Fruit fly (Drosophila melanogaster): ENCODE results near the gene jagn.

Gene jagn

DNA sequence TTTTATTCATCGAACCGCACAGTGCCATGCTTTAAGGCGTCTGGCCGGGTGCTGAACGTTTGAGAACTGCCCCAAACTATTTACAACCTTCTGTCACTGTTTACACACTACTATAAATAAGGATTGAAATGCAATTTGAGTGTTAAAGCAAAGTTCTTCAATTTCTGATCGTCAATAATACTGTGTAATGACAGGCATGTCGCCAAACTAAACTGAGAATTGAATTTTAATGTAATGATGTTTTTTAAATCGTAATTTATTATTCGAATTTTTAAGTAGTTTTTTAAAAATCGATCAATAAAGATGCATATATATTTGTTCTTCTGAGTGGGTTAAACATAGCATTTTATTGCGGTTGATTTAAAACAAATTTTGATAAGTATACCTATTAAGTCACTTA is 1.9 kb downstream of the jagn start, which contains the start of gene CG2082:
Gene CG2082 (minus strand): TSS at position 101 of the 400 bp plus-strand sequence.
- no peak for TF ChIP-seq h (optimal IDR thresholded peaks at IDR 0.05)

DNA sequence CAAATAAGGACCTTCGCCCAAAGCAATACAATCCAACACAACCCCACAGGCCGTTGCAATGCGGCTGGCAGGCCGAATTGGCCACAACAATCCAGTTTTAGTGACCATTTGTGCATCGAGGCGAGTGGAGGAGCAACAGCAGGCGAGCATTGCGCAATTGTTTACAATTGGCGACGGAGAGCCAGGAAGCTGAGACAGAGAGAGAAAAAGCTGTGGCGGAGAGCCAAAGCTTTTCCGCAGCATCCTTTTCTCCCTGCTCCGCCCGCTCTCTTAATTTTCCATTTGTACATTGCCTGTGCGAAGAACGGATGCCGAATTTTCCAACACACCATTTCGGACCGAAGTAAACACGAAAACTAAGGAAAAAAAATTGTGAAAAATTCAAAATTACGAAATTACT is 2.3 kb downstream of the jagn start, which contains the start of gene kat-60L1:
Gene kat-60L1 (plus strand): TSS at position 301 of the 400 bp plus-strand sequence.
- TF ChIP-seq psq (optimal IDR thresholded peaks at IDR 0.05) (no peak), Myc (optimal IDR thresholded peaks at IDR 0.05) (no peak), h (optimal IDR thresholded peaks at IDR 0.05) (no peak), ttk (optimal IDR thresholded peaks at IDR 0.05) (no peak), insv (optimal IDR thresholded peaks at IDR 0.05) (no peak), Sin3A (optimal IDR thresholded peaks at IDR 0.05) (no peak)

DNA sequence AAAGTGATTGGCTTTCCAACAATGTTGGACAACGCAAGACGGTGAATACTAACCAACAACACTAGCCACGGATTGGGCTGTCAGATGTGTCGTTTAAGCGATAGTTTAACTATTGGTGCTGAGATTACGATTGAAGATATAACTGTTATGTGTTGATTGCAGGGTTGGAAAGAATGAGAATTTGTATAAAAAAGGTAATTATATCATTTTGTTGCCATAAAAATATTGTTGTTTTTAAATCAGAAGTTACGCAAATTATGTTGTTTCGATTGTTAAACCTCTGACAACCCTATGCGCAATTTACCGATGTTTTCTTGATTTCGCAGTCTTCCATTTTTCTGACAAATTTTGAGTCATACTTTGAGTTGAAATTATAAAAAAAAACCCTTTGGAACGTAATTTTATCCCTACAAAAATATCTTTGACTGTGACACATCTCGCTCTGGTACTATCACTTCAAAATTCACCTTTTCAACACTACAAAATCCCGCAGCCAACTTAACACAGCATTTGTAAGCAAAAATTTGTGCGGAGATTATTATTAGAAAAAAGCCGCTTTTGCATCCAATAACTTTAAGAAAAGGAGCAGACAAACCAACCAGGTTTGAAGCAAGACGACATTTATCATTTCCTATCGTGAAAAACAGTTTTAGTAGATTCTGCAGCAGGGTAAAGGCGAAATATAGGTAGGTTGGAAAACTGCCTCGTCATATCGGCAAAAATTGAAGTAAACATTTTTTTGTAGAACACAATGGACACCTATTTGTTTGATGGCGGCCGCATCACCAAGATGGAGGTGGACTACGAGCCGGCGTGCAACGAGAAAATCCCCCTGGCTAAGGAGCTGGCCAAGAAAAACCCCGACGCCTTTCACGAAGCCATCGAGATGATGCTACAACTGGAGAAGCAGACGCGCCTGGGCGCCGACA is 10.2 kb downstream of the jagn start, which contains the start of the genes Hat1 and Rpn5:
Gene Hat1 (minus strand): TSS at position 360 of the 929 bp plus-strand sequence.
Gene Rpn5 (plus strand): TSS at position 469 of the 929 bp plus-strand sequence.
- TF ChIP-seq insv (optimal IDR thresholded peaks at IDR 0.05) (no peak), psq (optimal IDR thresholded peaks at IDR 0.05) (no peak), Sin3A (optimal IDR thresholded peaks at IDR 0.05) (no peak), Myc (optimal IDR thresholded peaks at IDR 0.05) (no peak), h (optimal IDR thresholded peaks at IDR 0.05) (no peak), ttk (optimal IDR thresholded peaks at IDR 0.05) (no peak)

DNA sequence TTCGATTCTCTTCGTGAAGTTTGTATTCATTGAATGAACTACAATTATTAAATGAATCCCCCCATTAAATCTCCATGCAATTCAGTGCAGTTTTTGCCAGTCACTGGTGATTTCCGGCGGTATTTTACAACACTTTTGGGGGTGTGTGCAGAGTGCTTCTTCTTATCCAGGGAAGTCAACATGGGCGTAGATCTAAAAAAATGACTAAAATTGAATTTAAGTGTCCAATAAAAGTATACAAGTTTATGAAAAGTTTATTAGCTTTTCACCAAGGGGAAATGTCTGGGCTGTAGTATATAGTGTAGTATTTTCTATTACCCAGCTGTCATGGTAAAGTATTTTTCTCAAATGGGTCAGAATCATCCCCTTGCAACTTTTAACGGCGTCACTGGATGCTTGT is 12.4 kb downstream of the jagn start, which contains the start of gene Hpf1:
Gene Hpf1 (plus strand): TSS at position 383 of the 400 bp plus-strand sequence.
- no peak for TF ChIP-seq psq (optimal IDR thresholded peaks at IDR 0.05)
- no peak for TF ChIP-seq h (optimal IDR thresholded peaks at IDR 0.05)
- no peak for TF ChIP-seq Myc (optimal IDR thresholded peaks at IDR 0.05)
- TF ChIP-seq insv (optimal IDR thresholded peaks at IDR 0.05): no peak
- no peak for TF ChIP-seq ttk (optimal IDR thresholded peaks at IDR 0.05)
- TF ChIP-seq Sin3A (optimal IDR thresholded peaks at IDR 0.05): no peak

DNA sequence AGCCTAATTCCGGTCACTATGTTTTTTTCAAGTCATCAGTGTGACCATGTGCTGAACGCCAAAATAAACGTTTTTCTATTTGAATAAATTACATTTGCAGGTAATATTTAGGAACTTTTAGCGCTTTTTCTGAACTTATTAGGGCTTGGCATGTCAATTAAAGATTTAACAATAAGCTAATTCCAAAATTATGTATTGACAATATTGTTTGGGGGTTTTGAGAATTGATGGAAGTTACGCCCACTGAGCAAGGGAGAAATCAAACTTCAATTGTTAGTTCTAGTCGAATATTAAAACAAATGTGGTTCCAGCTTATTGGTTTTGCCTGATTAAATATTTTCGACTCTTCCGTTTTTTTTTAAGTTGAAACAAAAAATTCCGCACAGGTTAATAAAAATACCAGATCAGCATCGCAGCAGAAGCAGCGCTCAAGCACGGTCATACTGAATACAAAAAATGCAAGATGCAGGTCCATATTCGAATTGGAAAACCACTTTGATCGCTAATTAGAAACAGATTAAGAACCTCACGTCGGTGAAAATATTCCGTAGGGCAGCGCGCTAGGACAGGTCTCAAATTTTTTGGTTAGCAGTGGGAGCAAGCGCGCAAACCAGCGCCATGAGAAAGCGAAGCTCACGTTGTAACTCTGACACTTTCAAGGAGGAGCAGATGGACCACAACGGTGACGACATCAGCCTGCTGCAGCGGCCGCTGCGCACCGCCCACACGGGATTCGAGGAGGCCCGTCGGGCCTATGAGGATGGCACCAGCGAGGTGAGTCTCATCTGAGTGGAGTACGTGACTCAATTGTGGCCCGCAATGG is 15.4 kb downstream of the jagn start, which contains the start of the genes PSMG1 and CG10979:
Gene PSMG1 (minus strand): TSS at position 51 of the 823 bp plus-strand sequence.
Gene CG10979 (plus strand): TSS at position 439 of the 823 bp plus-strand sequence.
- TF ChIP-seq ttk (optimal IDR thresholded peaks at IDR 0.05) (no peak), insv (optimal IDR thresholded peaks at IDR 0.05) (no peak), h (optimal IDR thresholded peaks at IDR 0.05) (no peak), Sin3A (optimal IDR thresholded peaks at IDR 0.05) (no peak), Myc (optimal IDR thresholded peaks at IDR 0.05) (no peak), psq (optimal IDR thresholded peaks at IDR 0.05) (no peak)

DNA sequence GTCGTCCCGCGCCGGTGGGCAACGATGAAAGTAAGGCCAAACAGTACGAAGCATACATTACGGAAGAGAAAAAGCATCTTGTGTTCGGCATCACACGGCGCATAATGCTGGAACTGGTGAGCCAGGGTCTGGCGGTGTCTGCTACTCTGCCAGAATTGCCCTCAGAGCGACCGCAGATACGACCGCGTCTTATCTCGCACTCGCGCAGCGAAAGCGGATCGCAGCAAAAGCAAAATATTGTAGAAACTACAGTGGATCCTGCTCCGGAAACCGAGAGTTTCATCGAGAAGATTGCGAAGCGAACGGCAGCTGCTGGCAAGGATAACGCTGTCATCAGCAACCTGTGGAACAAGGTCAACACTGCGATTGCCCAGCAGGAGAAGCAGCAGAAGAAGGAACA is 18.6 kb downstream of the jagn start:
- TF ChIP-seq h (optimal IDR thresholded peaks at IDR 0.05) (no peak), Sin3A (optimal IDR thresholded peaks at IDR 0.05) (no peak), ttk (optimal IDR thresholded peaks at IDR 0.05) (no peak)

DNA sequence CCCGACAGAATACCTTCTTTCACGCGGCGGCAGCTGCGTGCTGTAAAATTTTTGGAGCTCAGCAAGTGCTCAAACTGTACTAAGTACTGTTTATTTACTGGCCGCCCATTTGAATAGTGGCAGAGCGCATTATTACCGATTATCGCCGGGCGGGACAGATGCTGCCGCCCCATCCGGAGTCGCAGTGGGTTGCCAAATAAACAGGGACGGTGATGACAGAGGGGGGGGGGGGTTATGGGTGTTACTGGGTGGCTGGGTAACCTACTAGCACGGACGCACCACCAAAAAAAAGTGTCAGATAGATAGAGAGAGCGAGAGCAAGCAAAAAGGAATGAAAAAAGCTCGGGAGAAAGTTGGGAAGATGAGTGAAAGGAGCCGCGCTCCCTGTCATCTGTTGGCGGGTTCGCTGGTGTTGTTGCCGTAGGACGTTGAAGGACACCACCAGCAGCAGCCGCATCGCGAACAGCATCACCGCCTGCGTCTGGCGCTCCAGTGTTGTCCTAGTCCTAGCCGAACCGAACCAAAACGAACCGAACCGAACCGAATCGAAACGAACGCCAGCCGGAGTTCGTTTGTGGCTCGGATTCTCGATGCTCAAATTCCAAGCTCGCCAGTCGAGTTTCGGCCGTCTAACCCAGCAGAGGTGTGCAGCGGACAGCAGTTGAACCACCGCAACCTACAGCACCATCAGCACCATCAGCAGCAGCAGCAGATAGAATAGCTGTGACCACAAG is 22.8 kb downstream of the jagn start, which contains the start of gene CG11000:
Gene CG11000 (plus strand): TSS at position 626 of the 734 bp plus-strand sequence.
- TF ChIP-seq psq (optimal IDR thresholded peaks at IDR 0.05) (no peak), h (optimal IDR thresholded peaks at IDR 0.05) (no peak)

DNA sequence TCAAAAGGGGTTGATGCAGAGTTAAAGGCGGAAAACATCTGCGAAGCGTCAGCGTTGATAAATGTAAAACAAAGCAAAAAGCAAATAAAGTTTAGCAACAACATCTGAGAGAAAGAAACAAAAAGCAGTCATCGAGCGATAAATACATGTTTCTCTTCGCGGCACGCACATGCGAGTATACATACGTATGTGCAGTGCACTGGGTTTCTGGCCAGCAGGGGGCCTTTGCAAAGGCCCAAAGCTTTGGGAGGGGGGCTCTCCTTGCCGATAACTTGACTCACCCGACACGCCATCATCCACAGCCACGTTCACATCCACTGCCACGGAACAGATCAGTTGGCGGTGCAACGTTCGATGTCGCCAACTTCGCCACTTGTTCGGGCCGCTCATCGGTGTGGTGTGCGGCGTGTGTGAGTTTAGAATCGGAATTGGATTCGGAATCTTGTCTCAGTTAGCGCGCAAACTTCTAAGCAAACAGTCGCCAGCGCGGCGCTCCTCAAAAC is 34.1 kb downstream of the jagn start, which contains the start of gene CG42675:
Gene CG42675 (plus strand): TSS at position 453 of the 503 bp plus-strand sequence.
- TF ChIP-seq Sin3A (optimal IDR thresholded peaks at IDR 0.05) (no peak), Myc (optimal IDR thresholded peaks at IDR 0.05) (no peak), h (optimal IDR thresholded peaks at IDR 0.05) (no peak), insv (optimal IDR thresholded peaks at IDR 0.05) (no peak), psq (optimal IDR thresholded peaks at IDR 0.05) (no peak)

DNA sequence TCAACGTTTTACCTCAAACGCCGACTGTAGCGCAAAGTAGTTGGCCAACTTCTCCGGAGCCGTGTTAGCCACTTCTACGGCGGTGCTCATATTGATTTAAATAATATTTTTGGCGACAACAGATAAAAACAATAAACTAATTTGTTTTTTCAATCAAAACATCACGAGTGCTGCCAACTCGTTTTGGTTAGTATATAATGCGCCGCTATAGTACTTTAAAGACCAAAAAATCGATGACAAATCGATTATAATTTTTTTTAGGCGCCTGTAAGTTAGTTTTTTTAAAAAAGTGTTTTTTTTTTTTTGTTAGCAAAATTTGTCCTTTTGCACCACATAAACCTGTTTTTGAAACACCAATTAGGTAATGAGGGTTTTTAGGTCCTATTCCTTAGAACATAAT is 42.1 kb downstream of the jagn start, which contains the start of gene Hpr1:
Gene Hpr1 (minus strand): TSS at position 198 of the 400 bp plus-strand sequence.
- TF ChIP-seq Sin3A (optimal IDR thresholded peaks at IDR 0.05): no peak

DNA sequence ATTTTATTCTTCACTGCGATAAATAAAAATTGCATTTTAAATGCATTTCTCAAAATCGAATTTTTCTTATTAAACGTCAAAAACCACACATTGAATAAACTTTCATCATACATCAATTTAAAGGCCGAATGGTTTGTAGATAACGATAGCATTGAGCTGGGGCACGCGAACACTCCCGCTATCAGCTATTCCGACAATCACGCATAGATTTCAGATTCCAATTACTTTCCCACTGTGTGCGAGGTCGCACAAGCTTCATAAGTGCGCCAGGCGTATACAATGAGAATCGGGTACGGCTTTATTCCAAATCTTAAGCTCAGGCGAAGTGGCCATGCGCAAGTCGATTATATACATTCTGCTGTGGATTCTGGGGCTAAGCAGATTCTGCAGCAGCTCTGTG is 42.6 kb downstream of the jagn start, which contains the start of gene CG46303:
Gene CG46303 (plus strand): TSS at position 223 of the 400 bp plus-strand sequence.
- no peak for TF ChIP-seq h (optimal IDR thresholded peaks at IDR 0.05)
- no peak for TF ChIP-seq insv (optimal IDR thresholded peaks at IDR 0.05)
- no peak for TF ChIP-seq ttk (optimal IDR thresholded peaks at IDR 0.05)
- TF ChIP-seq Sin3A (optimal IDR thresholded peaks at IDR 0.05): no peak
- TF ChIP-seq psq (optimal IDR thresholded peaks at IDR 0.05): no peak
- TF ChIP-seq Myc (optimal IDR thresholded peaks at IDR 0.05): no peak

DNA sequence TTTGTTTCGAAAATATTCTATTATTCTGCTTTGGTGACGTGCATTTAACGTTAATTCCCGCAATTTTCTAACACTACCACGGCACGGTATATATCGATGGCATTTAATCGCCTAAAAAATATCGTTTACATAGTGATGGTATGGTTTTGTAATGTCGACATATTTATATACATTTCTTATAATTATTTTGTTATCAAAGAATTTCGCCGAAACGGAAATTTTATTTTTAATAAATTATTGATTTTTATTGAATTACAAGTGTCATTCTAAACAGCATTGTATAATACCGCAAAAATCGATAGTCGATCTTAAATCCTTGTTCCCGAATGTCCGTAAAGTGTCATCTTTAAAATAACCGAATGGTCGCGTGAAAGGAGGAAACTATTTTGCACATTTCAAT is 45.3 kb downstream of the jagn start, which contains the start of the genes Sec20 and dgrn:
Gene Sec20 (minus strand): TSS at position 77 of the 400 bp plus-strand sequence.
Gene dgrn (plus strand): TSS at position 160 of the 400 bp plus-strand sequence.
- no peak for TF ChIP-seq Sin3A (optimal IDR thresholded peaks at IDR 0.05)

Data from Kc167 (cell line).